Fruit fly (Drosophila melanogaster) whole organism, prepupa: ENCODE data around the gene CG17234.

Experiments used
- CG10631 ChIP-seq: fragments of 200-800 bp; sonication (Bioruptor generic); optimal IDR thresholded peaks from 2 replicates; lab custom pipeline; 2016; ENCODE audit warnings: missing biosample characterization, missing genetic modification characterization
- CG10669 ChIP-seq: fragments of 200-800 bp; sonication (Bioruptor generic); optimal IDR thresholded peaks from 3 replicates; lab custom pipeline; 2018; ENCODE audit warnings: missing biosample characterization, mild to moderate bottlenecking, missing genetic modification characterization, moderate library complexity
- CG11294 ChIP-seq: fragments of 200-800 bp; sonication (Bioruptor generic); IDR thresholded peaks from 2 replicates; pipeline ENCODE4 v1.3.6; 2022; ENCODE audit warnings: missing biosample characterization, missing genetic modification characterization
- CG11762 ChIP-seq: fragments of 200-800 bp; sonication (Bioruptor generic); optimal IDR thresholded peaks from 3 replicates; lab custom pipeline; 2016; ENCODE audit warnings: missing biosample characterization, missing genetic modification characterization; ENCODE audit not compliant: insufficient read depth
- CG15336 ChIP-seq: fragments of 200-800 bp; sonication (Bioruptor generic); IDR thresholded peaks from 2 replicates; pipeline ENCODE4 v1.3.6; 2022; ENCODE audit warnings: missing biosample characterization, missing genetic modification characterization
- CG1621 ChIP-seq: fragments of 200-800 bp; sonication (Bioruptor generic); optimal IDR thresholded peaks from 3 replicates; lab custom pipeline; 2018; ENCODE audit warnings: missing biosample characterization, mild to moderate bottlenecking, missing genetic modification characterization
- CG16779 ChIP-seq: fragments of 200-800 bp; sonication (Bioruptor generic); optimal IDR thresholded peaks from 3 replicates; lab custom pipeline; 2017; ENCODE audit warnings: missing biosample characterization, mild to moderate bottlenecking, missing genetic modification characterization
- CG3032 ChIP-seq: fragments of 200-800 bp; optimal IDR thresholded peaks from 2 replicates; lab custom pipeline; 2019; ENCODE audit warnings: missing biosample characterization, mild to moderate bottlenecking, missing genetic modification characterization, moderate library complexity
- CG32006 ChIP-seq: fragments of 200-800 bp; sonication (Bioruptor generic); optimal IDR thresholded peaks from 3 replicates; lab custom pipeline; 2017; ENCODE audit warnings: missing biosample characterization, mild to moderate bottlenecking, missing genetic modification characterization
- CG3919 ChIP-seq: fragments of 200-800 bp; sonication (Bioruptor generic); optimal IDR thresholded peaks from 3 replicates; lab custom pipeline; 2016; ENCODE audit warnings: missing biosample characterization, missing genetic modification characterization
- CG4318 ChIP-seq: fragments of 200-800 bp; sonication (Bioruptor generic); optimal IDR thresholded peaks from 3 replicates; lab custom pipeline; 2017; ENCODE audit warnings: missing biosample characterization, mild to moderate bottlenecking, missing genetic modification characterization
- CG6808 ChIP-seq: fragments of 200-800 bp; sonication (Bioruptor generic); optimal IDR thresholded peaks from 3 replicates; lab custom pipeline; 2017; ENCODE audit warnings: missing biosample characterization, missing genetic modification characterization, mild to moderate bottlenecking, moderate library complexity, missing genetic modification reagents
- CG6854 ChIP-seq: fragments of 200-800 bp; sonication (Bioruptor generic); optimal IDR thresholded peaks from 2 replicates; lab custom pipeline; 2017; ENCODE audit warnings: missing biosample characterization, mild to moderate bottlenecking, missing genetic modification characterization
- CG7368 ChIP-seq: fragments of 200-800 bp; sonication (Bioruptor generic); optimal IDR thresholded peaks from 3 replicates; lab custom pipeline; 2016; ENCODE audit warnings: missing biosample characterization, missing genetic modification characterization
- CG8119 ChIP-seq: fragments of 200-800 bp; sonication (Bioruptor generic); IDR thresholded peaks from 3 replicates; pipeline ENCODE4 v1.3.6; 2022; ENCODE audit warnings: missing biosample characterization, missing genetic modification characterization
- CG8319 ChIP-seq: fragments of 200-800 bp; sonication (Bioruptor generic); optimal IDR thresholded peaks from 3 replicates; lab custom pipeline; 2016; ENCODE audit warnings: missing biosample characterization, missing genetic modification characterization
- Eip75B ChIP-seq: fragments of 200-800 bp; sonication (Bioruptor generic); optimal IDR thresholded peaks from 3 replicates; lab custom pipeline; 2016; ENCODE audit warnings: missing biosample characterization, missing genetic modification characterization
- Eip78C ChIP-seq: fragments of 200-800 bp; sonication (Bioruptor generic); peaks from one replicate; lab custom pipeline; 2016; ENCODE audit warnings: missing biosample characterization, missing genetic modification characterization
- Eip93F ChIP-seq: fragments of 200-800 bp; sonication (Bioruptor generic); optimal IDR thresholded peaks from 2 replicates; lab custom pipeline; 2016; ENCODE audit warnings: missing biosample characterization, mild to moderate bottlenecking, missing genetic modification characterization
- Ets21C ChIP-seq: fragments of 200-800 bp; sonication (Bioruptor generic); optimal IDR thresholded peaks from 3 replicates; lab custom pipeline; 2016; ENCODE audit warnings: missing biosample characterization, missing genetic modification characterization
- Gug ChIP-seq: fragments of 200-800 bp; sonication (Bioruptor generic); IDR thresholded peaks from 2 replicates; pipeline ENCODE4 v1.3.6; 2022; ENCODE audit warnings: missing biosample characterization, missing genetic modification characterization
- Hr38 ChIP-seq: sonication (Bioruptor generic); optimal IDR thresholded peaks from 2 replicates; lab custom pipeline; 2016; ENCODE audit warnings: missing biosample characterization, missing genetic modification characterization
- Hr39 ChIP-seq: fragments of 200-800 bp; sonication (Bioruptor generic); optimal IDR thresholded peaks from 2 replicates; lab custom pipeline; 2016; ENCODE audit warnings: missing biosample characterization, missing genetic modification characterization
- Lpt ChIP-seq: fragments of 200-800 bp; sonication (Bioruptor generic); optimal IDR thresholded peaks from 3 replicates; lab custom pipeline; 2016; ENCODE audit warnings: missing biosample characterization, missing genetic modification characterization
- OdsH ChIP-seq: fragments of 200-800 bp; sonication (Bioruptor generic); optimal IDR thresholded peaks from 3 replicates; lab custom pipeline; 2016; ENCODE audit warnings: missing biosample characterization, missing genetic modification characterization
- Sox102F ChIP-seq: fragments of 200-800 bp; sonication (Bioruptor generic); optimal IDR thresholded peaks from 2 replicates; lab custom pipeline; 2016; ENCODE audit warnings: missing biosample characterization, mild to moderate bottlenecking, missing genetic modification characterization
- Sox14 ChIP-seq: fragments of 200-800 bp; sonication (Bioruptor generic); optimal IDR thresholded peaks from 3 replicates; lab custom pipeline; 2016; ENCODE audit warnings: missing biosample characterization, missing genetic modification characterization
- Sox15 ChIP-seq: fragments of 200-800 bp; sonication (Bioruptor generic); optimal IDR thresholded peaks from 3 replicates; lab custom pipeline; 2016; ENCODE audit warnings: missing biosample characterization, missing genetic modification characterization
- dac ChIP-seq: fragments of 200-800 bp; sonication (Bioruptor generic); optimal IDR thresholded peaks from 2 replicates; lab custom pipeline; 2017; ENCODE audit warnings: missing biosample characterization, mild to moderate bottlenecking, missing genetic modification characterization
- esn ChIP-seq: fragments of 200-800 bp; sonication (Bioruptor generic); optimal IDR thresholded peaks from 2 replicates; lab custom pipeline; 2016; ENCODE audit warnings: missing biosample characterization, mild to moderate bottlenecking, missing genetic modification characterization, moderate library complexity
- fd59A ChIP-seq: fragments of 200-800 bp; sonication (Bioruptor generic); optimal IDR thresholded peaks from 2 replicates; lab custom pipeline; 2017; ENCODE audit warnings: missing biosample characterization, mild to moderate bottlenecking, missing genetic modification characterization, missing genetic modification reagents
- fkh ChIP-seq: fragments of 200-800 bp; sonication (Bioruptor generic); optimal IDR thresholded peaks from 3 replicates; lab custom pipeline; 2017; ENCODE audit warnings: missing biosample characterization, mild to moderate bottlenecking, missing genetic modification characterization, moderate library complexity
- lz ChIP-seq: fragments of 200-800 bp; sonication (Bioruptor generic); optimal IDR thresholded peaks from 3 replicates; lab custom pipeline; 2016; ENCODE audit warnings: missing biosample characterization, missing genetic modification characterization
- net ChIP-seq: fragments of 200-800 bp; sonication (Bioruptor generic); optimal IDR thresholded peaks from 3 replicates; lab custom pipeline; 2016; ENCODE audit warnings: missing biosample characterization, missing genetic modification characterization
- salr ChIP-seq, 2 experiments: fragments of 200-800 bp; sonication (Bioruptor generic); optimal IDR thresholded peaks; 3 replicates each; lab custom pipeline; 2016 to 2018; ENCODE audit warnings: missing biosample characterization in 2 of 2, missing genetic modification characterization in 2 of 2, mild to moderate bottlenecking in 1 of 2
- ss ChIP-seq, 2 experiments: fragments of 200-800 bp; sonication (Bioruptor generic); optimal IDR thresholded peaks; 2 replicates in 1 of 2; 3 replicates in 1 of 2; lab custom pipeline; 2017 to 2018; ENCODE audit warnings: mild to moderate bottlenecking in 2 of 2, missing biosample characterization in 2 of 2, missing genetic modification characterization in 2 of 2, moderate library complexity in 1 of 2
- svp ChIP-seq: fragments of 200-800 bp; sonication (Bioruptor generic); peaks from one replicate; lab custom pipeline; 2016; ENCODE audit warnings: missing biosample characterization, missing genetic modification characterization
- topi ChIP-seq: fragments of 200-800 bp; sonication (Bioruptor generic); optimal IDR thresholded peaks from 3 replicates; lab custom pipeline; 2016; ENCODE audit warnings: missing biosample characterization, missing genetic modification characterization
- vri ChIP-seq: fragments of 200-800 bp; sonication (Bioruptor generic); optimal IDR thresholded peaks from 3 replicates; lab custom pipeline; 2016; ENCODE audit warnings: missing biosample characterization, mild to moderate bottlenecking, missing genetic modification characterization

CG17234 gene

DNA sequence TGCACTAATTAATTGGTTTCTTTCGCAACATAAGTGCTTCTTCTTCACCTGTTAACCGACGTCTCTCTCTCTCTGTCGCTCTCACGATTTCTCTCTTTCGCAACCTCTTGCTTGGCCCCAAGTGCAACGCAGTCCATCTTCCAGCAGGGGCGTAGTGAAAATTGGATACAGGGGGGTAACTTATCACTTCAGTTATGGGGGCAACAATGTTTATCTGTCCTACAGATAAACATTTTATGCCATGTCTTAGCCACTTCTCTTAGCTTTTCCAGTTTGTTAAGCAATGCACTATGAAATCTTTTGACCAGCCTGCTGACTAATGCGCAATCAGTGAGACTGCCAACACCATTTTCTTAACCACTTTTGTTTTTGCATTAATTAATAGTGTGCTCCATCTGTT lies 25.5 kb upstream of the CG17234 start (continued):
- TF ChIP-seq CG10669 (GFP tag; lab: Kevin White, UChicago) (peak; percentile 71), fd59A (GFP tag; lab: Kevin White, UChicago) (peak; percentile 58), CG11294 (GFP tag; lab: Robert Waterston, UW) (peak; percentile 70), CG6808 (GFP tag; lab: Kevin White, UChicago) (peak; percentile 65), CG7368 (GFP tag; lab: Kevin White, UChicago) (peak; percentile 83), Eip78C (GFP tag; lab: Kevin White, UChicago) (peak; percentile 88), topi (GFP tag; lab: Kevin White, UChicago) (peak; percentile 76), CG1621 (tag; lab: Kevin White, UChicago) (peak; percentile 63), CG3919 (peak; percentile 86), esn (peak; percentile 87), CG11762 (GFP tag; lab: Kevin White, UChicago) (peak; percentile 62), Sox14 (GFP tag; lab: Kevin White, UChicago) (peak; percentile 85), Eip75B (GFP tag; lab: Kevin White, UChicago) (peak; percentile 76), CG15336 (GFP tag; lab: Robert Waterston, UW) (peak; percentile 87), vri (GFP tag; lab: Kevin White, UChicago) (peak; percentile 65), Ets21C (GFP tag; lab: Kevin White, UChicago) (peak; percentile 68)

DNA sequence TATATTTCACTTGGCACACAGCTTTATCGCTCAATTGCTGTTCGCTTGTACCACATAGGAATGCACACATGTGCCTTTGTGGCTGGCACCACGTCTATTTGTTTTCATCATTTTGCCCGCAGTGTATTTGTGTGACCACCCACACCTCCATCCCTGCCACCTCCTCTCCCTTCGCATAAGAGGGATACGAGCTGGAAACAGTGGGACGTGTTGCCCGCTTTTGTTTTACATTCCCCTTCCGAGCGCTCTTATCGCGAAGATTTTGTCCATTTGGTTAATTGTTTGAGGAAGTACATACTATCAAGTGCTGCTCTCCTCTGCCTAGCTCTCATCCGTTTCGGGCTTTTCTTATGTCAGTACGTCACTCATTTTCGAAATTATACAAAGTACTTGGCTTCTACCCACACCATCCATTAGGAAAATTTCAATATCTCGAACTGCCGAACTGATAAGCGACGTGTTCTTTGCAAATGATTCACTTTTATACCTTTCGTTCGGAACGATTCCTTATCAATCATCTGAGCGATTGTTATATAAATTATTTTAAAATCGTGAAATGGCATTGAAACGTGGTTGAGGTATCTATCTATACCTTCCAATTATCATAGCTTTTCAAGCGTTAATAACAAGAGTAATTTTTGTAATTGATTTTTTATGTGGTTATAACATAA lies 24.5 kb upstream of the CG17234 start:
- TF ChIP-seq Sox14 (GFP tag; lab: Kevin White, UChicago): peak; percentile 60
- TF ChIP-seq CG6808 (GFP tag; lab: Kevin White, UChicago): no peak
- peak; percentile 81 for TF ChIP-seq vri (GFP tag; lab: Kevin White, UChicago)
- no peak for TF ChIP-seq topi (GFP tag; lab: Kevin White, UChicago)
- no peak for TF ChIP-seq esn
- TF ChIP-seq fd59A (GFP tag; lab: Kevin White, UChicago): no peak
- TF ChIP-seq Hr39 (GFP tag; lab: Kevin White, UChicago): no peak
- TF ChIP-seq CG11762 (GFP tag; lab: Kevin White, UChicago): no peak
- TF ChIP-seq CG4318 (GFP tag; lab: Kevin White, UChicago): no peak
- TF ChIP-seq CG10631: no peak
- TF ChIP-seq CG11294 (GFP tag; lab: Robert Waterston, UW): no peak
- peak; percentile 58 for TF ChIP-seq fkh (GFP tag; lab: Kevin White, UChicago)
- no peak for TF ChIP-seq Gug (GFP tag; lab: Robert Waterston, UW)
- TF ChIP-seq CG1621 (tag; lab: Kevin White, UChicago): no peak
- TF ChIP-seq Eip78C (GFP tag; lab: Kevin White, UChicago): peak; percentile 37
- TF ChIP-seq CG6854: no peak
- no peak for TF ChIP-seq CG8319 (GFP tag; lab: Kevin White, UChicago)
- no peak for TF ChIP-seq CG7368 (GFP tag; lab: Kevin White, UChicago)
- no peak for TF ChIP-seq lz
- no peak for TF ChIP-seq Lpt (GFP tag; lab: Kevin White, UChicago)
- no peak for TF ChIP-seq CG32006 (GFP tag; lab: Kevin White, UChicago)
- TF ChIP-seq Sox102F: no peak
- no peak for TF ChIP-seq Sox15 (GFP tag; lab: Kevin White, UChicago)
- TF ChIP-seq Eip93F (GFP tag; lab: Kevin White, UChicago): peak; percentile 52
- no peak for TF ChIP-seq CG3032 (tag; lab: Kevin White, UChicago)
- TF ChIP-seq CG8119 (GFP tag; lab: Robert Waterston, UW): no peak
- TF ChIP-seq CG15336 (GFP tag; lab: Robert Waterston, UW): 0 out of 2 replicates have a peak, but pooled peaks have one; percentile 16
- no peak for TF ChIP-seq Hr38 (GFP tag; lab: Kevin White, UChicago)
- no peak for TF ChIP-seq salr (GFP tag; optimal IDR thresholded peaks at IDR 0.05; lab: Kevin White, UChicago)
- no peak for TF ChIP-seq dac (GFP tag; lab: Kevin White, UChicago)
- no peak for TF ChIP-seq OdsH (GFP tag; lab: Kevin White, UChicago)
- TF ChIP-seq CG16779 (tag; lab: Kevin White, UChicago): no peak
- TF ChIP-seq svp (GFP tag; lab: Kevin White, UChicago): peak; percentile 71
- no peak for TF ChIP-seq net (GFP tag; lab: Kevin White, UChicago)
- TF ChIP-seq CG3919: no peak
- no peak for TF ChIP-seq ss (GFP tag; optimal IDR thresholded peaks at IDR 0.05; lab: Kevin White, UChicago)
